Fruit fly (Drosophila melanogaster) whole organism, prepupa: Measurements from ENCODE around the gene CG17129.

Source experiments
- CG10631 ChIP-seq: fragments of 200-800 bp; sonication (Bioruptor generic); optimal IDR thresholded peaks from 2 replicates; lab custom pipeline; 2016; ENCODE audit warnings: missing biosample characterization, missing genetic modification characterization
- CG10669 ChIP-seq: fragments of 200-800 bp; sonication (Bioruptor generic); optimal IDR thresholded peaks from 3 replicates; lab custom pipeline; 2018; ENCODE audit warnings: missing biosample characterization, mild to moderate bottlenecking, missing genetic modification characterization, moderate library complexity
- CG11294 ChIP-seq: fragments of 200-800 bp; sonication (Bioruptor generic); IDR thresholded peaks from 2 replicates; pipeline ENCODE4 v1.3.6; 2022; ENCODE audit warnings: missing biosample characterization, missing genetic modification characterization
- CG11762 ChIP-seq: fragments of 200-800 bp; sonication (Bioruptor generic); optimal IDR thresholded peaks from 3 replicates; lab custom pipeline; 2016; ENCODE audit warnings: missing biosample characterization, missing genetic modification characterization; ENCODE audit not compliant: insufficient read depth
- CG11902 ChIP-seq: fragments of 200-800 bp; sonication (Bioruptor generic); optimal IDR thresholded peaks from 3 replicates; lab custom pipeline; 2016; ENCODE audit warnings: missing biosample characterization, missing genetic modification characterization
- CG15336 ChIP-seq: fragments of 200-800 bp; sonication (Bioruptor generic); IDR thresholded peaks from 2 replicates; pipeline ENCODE4 v1.3.6; 2022; ENCODE audit warnings: missing biosample characterization, missing genetic modification characterization
- CG1621 ChIP-seq: fragments of 200-800 bp; sonication (Bioruptor generic); optimal IDR thresholded peaks from 3 replicates; lab custom pipeline; 2018; ENCODE audit warnings: missing biosample characterization, mild to moderate bottlenecking, missing genetic modification characterization
- CG16779 ChIP-seq: fragments of 200-800 bp; sonication (Bioruptor generic); optimal IDR thresholded peaks from 3 replicates; lab custom pipeline; 2017; ENCODE audit warnings: missing biosample characterization, mild to moderate bottlenecking, missing genetic modification characterization
- CG3032 ChIP-seq: fragments of 200-800 bp; optimal IDR thresholded peaks from 2 replicates; lab custom pipeline; 2019; ENCODE audit warnings: missing biosample characterization, mild to moderate bottlenecking, missing genetic modification characterization, moderate library complexity
- CG31627 ChIP-seq: fragments of 200-800 bp; sonication (Bioruptor generic); optimal IDR thresholded peaks from 3 replicates; lab custom pipeline; 2016; ENCODE audit warnings: missing biosample characterization, missing genetic modification characterization
- CG32006 ChIP-seq: fragments of 200-800 bp; sonication (Bioruptor generic); optimal IDR thresholded peaks from 3 replicates; lab custom pipeline; 2017; ENCODE audit warnings: missing biosample characterization, mild to moderate bottlenecking, missing genetic modification characterization
- CG34406 ChIP-seq: fragments of 200-800 bp; sonication (Bioruptor generic); optimal IDR thresholded peaks from 3 replicates; lab custom pipeline; 2016; ENCODE audit warnings: missing biosample characterization, missing genetic modification characterization
- CG3919 ChIP-seq: fragments of 200-800 bp; sonication (Bioruptor generic); optimal IDR thresholded peaks from 3 replicates; lab custom pipeline; 2016; ENCODE audit warnings: missing biosample characterization, missing genetic modification characterization
- CG6163 ChIP-seq: fragments of 200-800 bp; sonication (Bioruptor generic); IDR thresholded peaks from 3 replicates; pipeline ENCODE4 v1.3.6; 2022; ENCODE audit warnings: missing biosample characterization, missing genetic modification characterization
- CG6276 ChIP-seq: fragments of 200-800 bp; sonication (Bioruptor generic); optimal IDR thresholded peaks from 2 replicates; lab custom pipeline; 2017; ENCODE audit warnings: missing biosample characterization, mild to moderate bottlenecking, missing genetic modification characterization
- CG6792 ChIP-seq: fragments of 200-800 bp; sonication (Bioruptor generic); optimal IDR thresholded peaks from 3 replicates; lab custom pipeline; 2016; ENCODE audit warnings: missing biosample characterization, missing genetic modification characterization
- CG6854 ChIP-seq: fragments of 200-800 bp; sonication (Bioruptor generic); optimal IDR thresholded peaks from 2 replicates; lab custom pipeline; 2017; ENCODE audit warnings: missing biosample characterization, mild to moderate bottlenecking, missing genetic modification characterization
- CG7368 ChIP-seq: fragments of 200-800 bp; sonication (Bioruptor generic); optimal IDR thresholded peaks from 3 replicates; lab custom pipeline; 2016; ENCODE audit warnings: missing biosample characterization, missing genetic modification characterization
- CG8119 ChIP-seq: fragments of 200-800 bp; sonication (Bioruptor generic); IDR thresholded peaks from 3 replicates; pipeline ENCODE4 v1.3.6; 2022; ENCODE audit warnings: missing biosample characterization, missing genetic modification characterization
- CG8319 ChIP-seq: fragments of 200-800 bp; sonication (Bioruptor generic); optimal IDR thresholded peaks from 3 replicates; lab custom pipeline; 2016; ENCODE audit warnings: missing biosample characterization, missing genetic modification characterization
- Eip78C ChIP-seq: fragments of 200-800 bp; sonication (Bioruptor generic); peaks from one replicate; lab custom pipeline; 2016; ENCODE audit warnings: missing biosample characterization, missing genetic modification characterization
- Eip93F ChIP-seq: fragments of 200-800 bp; sonication (Bioruptor generic); optimal IDR thresholded peaks from 2 replicates; lab custom pipeline; 2016; ENCODE audit warnings: missing biosample characterization, mild to moderate bottlenecking, missing genetic modification characterization
- Ets21C ChIP-seq: fragments of 200-800 bp; sonication (Bioruptor generic); optimal IDR thresholded peaks from 3 replicates; lab custom pipeline; 2016; ENCODE audit warnings: missing biosample characterization, missing genetic modification characterization
- Ets96B ChIP-seq: fragments of 200-800 bp; optimal IDR thresholded peaks from 2 replicates; lab custom pipeline; 2019; ENCODE audit warnings: missing biosample characterization, mild to moderate bottlenecking, missing genetic modification characterization, moderate library complexity
- Gug ChIP-seq: fragments of 200-800 bp; sonication (Bioruptor generic); IDR thresholded peaks from 2 replicates; pipeline ENCODE4 v1.3.6; 2022; ENCODE audit warnings: missing biosample characterization, missing genetic modification characterization
- Hr38 ChIP-seq: sonication (Bioruptor generic); optimal IDR thresholded peaks from 2 replicates; lab custom pipeline; 2016; ENCODE audit warnings: missing biosample characterization, missing genetic modification characterization
- Hr4 ChIP-seq: fragments of 200-800 bp; sonication (Bioruptor generic); optimal IDR thresholded peaks from 3 replicates; lab custom pipeline; 2016; ENCODE audit warnings: missing biosample characterization, missing genetic modification characterization
- Lpt ChIP-seq: fragments of 200-800 bp; sonication (Bioruptor generic); optimal IDR thresholded peaks from 3 replicates; lab custom pipeline; 2016; ENCODE audit warnings: missing biosample characterization, missing genetic modification characterization
- achi ChIP-seq: fragments of 200-800 bp; sonication (Bioruptor generic); optimal IDR thresholded peaks from 3 replicates; lab custom pipeline; 2016; ENCODE audit warnings: missing biosample characterization, missing genetic modification characterization
- cyc ChIP-seq: fragments of 200-800 bp; sonication (Bioruptor generic); optimal IDR thresholded peaks from 3 replicates; lab custom pipeline; 2016; ENCODE audit warnings: missing biosample characterization, missing genetic modification characterization
- dsx ChIP-seq: fragments of 200-800 bp; optimal IDR thresholded peaks from 3 replicates; lab custom pipeline; 2019; ENCODE audit warnings: missing biosample characterization, mild to moderate bottlenecking, missing genetic modification characterization, moderate library complexity; ENCODE audit not compliant: poor library complexity, severe bottlenecking
- eg ChIP-seq: fragments of 200-800 bp; sonication (Bioruptor generic); IDR thresholded peaks from 3 replicates; pipeline ENCODE4 v1.3.6; 2022; ENCODE audit warnings: missing biosample characterization, missing genetic modification characterization
- fd59A ChIP-seq: fragments of 200-800 bp; sonication (Bioruptor generic); optimal IDR thresholded peaks from 2 replicates; lab custom pipeline; 2017; ENCODE audit warnings: missing biosample characterization, mild to moderate bottlenecking, missing genetic modification characterization, missing genetic modification reagents
- fd85E ChIP-seq: fragments of 200-800 bp; sonication (Bioruptor generic); optimal IDR thresholded peaks from 3 replicates; lab custom pipeline; 2016; ENCODE audit warnings: missing biosample characterization, missing genetic modification characterization
- fkh ChIP-seq: fragments of 200-800 bp; sonication (Bioruptor generic); optimal IDR thresholded peaks from 3 replicates; lab custom pipeline; 2017; ENCODE audit warnings: missing biosample characterization, mild to moderate bottlenecking, missing genetic modification characterization, moderate library complexity
- pdm3 ChIP-seq: fragments of 200-800 bp; sonication (Bioruptor generic); optimal IDR thresholded peaks from 3 replicates; lab custom pipeline; 2016; ENCODE audit warnings: missing biosample characterization, missing genetic modification characterization
- salr ChIP-seq, 2 experiments: fragments of 200-800 bp; sonication (Bioruptor generic); optimal IDR thresholded peaks; 3 replicates each; lab custom pipeline; 2016 to 2018; ENCODE audit warnings: missing biosample characterization in 2 of 2, missing genetic modification characterization in 2 of 2, mild to moderate bottlenecking in 1 of 2
- ss ChIP-seq, 2 experiments: fragments of 200-800 bp; sonication (Bioruptor generic); optimal IDR thresholded peaks; 2 replicates in 1 of 2; 3 replicates in 1 of 2; lab custom pipeline; 2017 to 2018; ENCODE audit warnings: mild to moderate bottlenecking in 2 of 2, missing biosample characterization in 2 of 2, missing genetic modification characterization in 2 of 2, moderate library complexity in 1 of 2
- svp ChIP-seq: fragments of 200-800 bp; sonication (Bioruptor generic); peaks from one replicate; lab custom pipeline; 2016; ENCODE audit warnings: missing biosample characterization, missing genetic modification characterization
- topi ChIP-seq: fragments of 200-800 bp; sonication (Bioruptor generic); optimal IDR thresholded peaks from 3 replicates; lab custom pipeline; 2016; ENCODE audit warnings: missing biosample characterization, missing genetic modification characterization
- vri ChIP-seq: fragments of 200-800 bp; sonication (Bioruptor generic); optimal IDR thresholded peaks from 3 replicates; lab custom pipeline; 2016; ENCODE audit warnings: missing biosample characterization, mild to moderate bottlenecking, missing genetic modification characterization

The CG17129 gene

DNA sequence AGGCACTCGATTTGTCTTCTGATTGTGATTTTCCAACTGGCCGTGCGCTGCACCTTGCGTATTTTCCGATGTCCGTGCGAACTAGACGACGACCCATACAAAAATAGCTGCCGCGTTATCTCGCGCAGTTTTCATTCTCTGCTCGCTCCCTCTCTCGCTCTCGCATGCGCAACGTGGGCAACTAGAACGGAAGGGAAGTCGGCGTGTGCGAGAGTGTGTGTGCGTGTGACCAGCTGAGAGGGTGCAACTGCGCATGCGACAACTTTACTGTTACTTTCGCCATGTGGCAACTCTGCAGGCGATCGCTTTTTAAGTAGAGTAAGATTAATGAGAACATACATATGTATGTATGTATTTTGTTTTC, 5.3 kb upstream of the CG17129 start, which contains the start of gene ebd1:
ebd1 (minus strand) TSS at position 109 of the 364 bp plus-strand sequence.
- TF ChIP-seq Eip78C (GFP tag; lab: Kevin White, UChicago) = peak; percentile 36
- peak; percentile 16 for TF ChIP-seq CG1621 (tag; lab: Kevin White, UChicago)
- no peak for TF ChIP-seq CG6854 (GFP tag; lab: Kevin White, UChicago)
- no peak for TF ChIP-seq CG11294 (GFP tag; lab: Robert Waterston, UW)
- no peak for TF ChIP-seq fd85E (GFP tag; lab: Kevin White, UChicago)
- no peak for TF ChIP-seq salr (GFP tag; optimal IDR thresholded peaks at IDR 0.05; lab: Kevin White, UChicago)
- peak; percentile 84 for TF ChIP-seq svp (GFP tag; lab: Kevin White, UChicago)
- peak; percentile 16 for TF ChIP-seq CG3919 (GFP tag; lab: Kevin White, UChicago)
- peak; percentile 3 for TF ChIP-seq CG16779 (tag; lab: Kevin White, UChicago)
- TF ChIP-seq, all 60 proteins: peak for 5

- TF ChIP-seq CG16779 (tag; lab: Kevin White, UChicago) = peak; percentile 16
- TF ChIP-seq CG6792 (GFP tag; lab: Kevin White, UChicago) = no peak
- 0 out of 3 replicates have a peak, but pooled peaks have one; percentile 17 for TF ChIP-seq eg (GFP tag; lab: Robert Waterston, UW)
- TF ChIP-seq salr (GFP tag; optimal IDR thresholded peaks at IDR 0.05; lab: Kevin White, UChicago) = peak in 1 of 2 experiments; percentile 3
- peak; percentile 4 for TF ChIP-seq CG3032 (tag; lab: Kevin White, UChicago)
- TF ChIP-seq Eip93F (GFP tag; lab: Kevin White, UChicago) = no peak
- TF ChIP-seq cyc (GFP tag; lab: Kevin White, UChicago) = no peak
- TF ChIP-seq dsx = no peak
- TF ChIP-seq CG6163 (GFP tag; lab: Robert Waterston, UW) = peak; percentile 35; the same call in 1 of the 3 replicates
- TF ChIP-seq Eip78C (GFP tag; lab: Kevin White, UChicago) = peak; percentile 51
- TF ChIP-seq CG10631 (GFP tag; lab: Kevin White, UChicago) = no peak
- peak; percentile 24 for TF ChIP-seq fkh (GFP tag; lab: Kevin White, UChicago)
- TF ChIP-seq fd59A = peak; percentile 15
- peak; percentile 19 for TF ChIP-seq Ets96B
- TF ChIP-seq CG11902 (GFP tag; lab: Kevin White, UChicago) = no peak
Measured at dm6 chr3L:684749-685440, 4.8 kb upstream of the CG17129 start.

DNA sequence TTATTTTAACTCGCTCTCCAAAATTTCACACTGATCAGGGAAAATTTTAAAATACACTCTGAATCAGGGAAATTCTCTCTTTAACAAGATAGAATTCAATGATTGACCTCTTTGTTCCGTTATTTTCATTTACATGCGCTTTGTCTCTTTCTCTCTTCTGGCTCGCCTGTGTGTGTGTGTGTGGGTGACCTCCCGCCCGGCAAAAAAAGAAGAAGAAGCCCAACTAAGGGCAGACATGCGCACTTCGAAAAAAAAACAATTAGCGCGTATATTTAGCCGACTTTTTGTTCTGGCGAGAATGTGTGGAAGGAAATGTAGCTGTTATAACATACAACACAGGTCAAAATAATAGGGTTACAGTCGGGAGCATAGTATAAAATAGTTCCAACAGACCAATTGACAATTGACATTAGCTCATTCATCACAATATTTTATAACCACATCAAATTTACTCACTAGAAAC, 2.3 kb upstream of the CG17129 start, which contains the start of gene CG3386:
CG3386 (minus strand) TSS at position 51 of the 463 bp plus-strand sequence.
- TF ChIP-seq Gug (GFP tag; lab: Robert Waterston, UW) (no peak), CG6163 (GFP tag; lab: Robert Waterston, UW) (peak; percentile 29; the same call in 1 of the 3 replicates), vri (no peak), CG8319 (GFP tag; lab: Kevin White, UChicago) (peak; percentile 58), Eip93F (GFP tag; lab: Kevin White, UChicago) (no peak), fd85E (GFP tag; lab: Kevin White, UChicago) (no peak), CG1621 (tag; lab: Kevin White, UChicago) (no peak), dsx (peak; percentile 13), Hr38 (GFP tag; lab: Kevin White, UChicago) (no peak), CG10669 (GFP tag; lab: Kevin White, UChicago) (no peak), eg (GFP tag; lab: Robert Waterston, UW) (0 out of 3 replicates have a peak, but pooled peaks have one; percentile 6), pdm3 (GFP tag; lab: Kevin White, UChicago) (no peak), svp (GFP tag; lab: Kevin White, UChicago) (peak; percentile 86), Hr4 (no peak), CG31627 (no peak), CG7368 (no peak), Ets21C (GFP tag; lab: Kevin White, UChicago) (no peak), Eip78C (GFP tag; lab: Kevin White, UChicago) (peak; percentile 65), salr (GFP tag; optimal IDR thresholded peaks at IDR 0.05; lab: Kevin White, UChicago) (no peak), Lpt (GFP tag; lab: Kevin White, UChicago) (peak; percentile 17), CG15336 (GFP tag; lab: Robert Waterston, UW) (peak; percentile 17; the same call in 1 of the 2 replicates), CG34406 (GFP tag; lab: Kevin White, UChicago) (no peak), Ets96B (no peak), cyc (GFP tag; lab: Kevin White, UChicago) (no peak), achi (GFP tag; lab: Kevin White, UChicago) (no peak), CG6276 (GFP tag; lab: Kevin White, UChicago) (peak; percentile 52), CG32006 (no peak), CG3919 (GFP tag; lab: Kevin White, UChicago) (no peak), ss (GFP tag; optimal IDR thresholded peaks at IDR 0.05; lab: Kevin White, UChicago) (peak; percentile 63 to 85), CG10631 (GFP tag; lab: Kevin White, UChicago) (no peak), CG11762 (GFP tag; lab: Kevin White, UChicago) (no peak), CG8119 (no peak), CG3032 (tag; lab: Kevin White, UChicago) (no peak), topi (GFP tag; lab: Kevin White, UChicago) (no peak)
